Worm (Caenorhabditis elegans): ENCODE results near the gene B0285.3.

ce11 chrIII:4313061-4313962, 29.8 kb downstream of the B0285.3 start, which contains the start of the genes evl-14 and dcn-1:
- no peak for TF ChIP-seq ceh-2 (tag; optimal IDR thresholded peaks at IDR 0.05)
- TF ChIP-seq pat-9 (tag; optimal IDR thresholded peaks at IDR 0.05) = no peak
- no peak for TF ChIP-seq ttx-3 (tag; optimal IDR thresholded peaks at IDR 0.05)
- TF ChIP-seq ceh-34 (tag; optimal IDR thresholded peaks at IDR 0.05) = no peak
- TF ChIP-seq nhr-11 (tag; optimal IDR thresholded peaks at IDR 0.05) = no peak
- no peak for TF ChIP-seq dmd-4 (tag; optimal IDR thresholded peaks at IDR 0.05; ENCODE audit: borderline replicate concordance)
- no peak for TF ChIP-seq ama-1 (optimal IDR thresholded peaks at IDR 0.05)
- TF ChIP-seq C38D4.7 (GFP tag; optimal IDR thresholded peaks at IDR 0.05) = no peak
- peak; percentile 63 for TF ChIP-seq hlh-30 (tag; optimal IDR thresholded peaks at IDR 0.05; ENCODE audit: insufficient read depth)
- no peak for TF ChIP-seq zip-5 (tag; optimal IDR thresholded peaks at IDR 0.05)
- TF ChIP-seq pqm-1 (tag; optimal IDR thresholded peaks at IDR 0.05) = no peak
- no peak for TF ChIP-seq pha-4 (tag; optimal IDR thresholded peaks at IDR 0.05)
- TF ChIP-seq ref-2 (tag; optimal IDR thresholded peaks at IDR 0.05) = no peak
